Worm (Caenorhabditis elegans): Measurements from ENCODE around the gene fntb-1.

DNA sequence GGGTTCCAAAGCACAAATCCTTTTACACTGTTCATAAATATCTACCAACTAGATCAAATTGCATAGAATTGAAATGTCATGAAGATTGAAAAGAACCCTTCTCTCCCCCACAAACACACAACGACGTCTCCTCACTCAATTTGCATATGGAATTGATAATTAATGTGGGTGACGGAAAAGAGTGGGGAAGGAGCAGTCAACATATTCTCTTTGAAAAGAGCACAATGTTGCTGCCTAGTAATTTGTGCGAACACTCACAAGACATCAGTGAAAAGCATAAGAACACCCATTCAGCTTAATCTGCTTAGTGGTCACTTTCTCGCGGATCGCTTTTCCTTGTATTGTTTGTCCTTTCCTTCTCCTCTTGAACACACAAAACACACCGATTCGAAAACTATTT, 49.0 kb downstream of the fntb-1 start:
- TF ChIP-seq ets-4 (tag; optimal IDR thresholded peaks at IDR 0.05) (no peak), mec-3 (tag; optimal IDR thresholded peaks at IDR 0.05; ENCODE audit: borderline replicate concordance) (no peak)
